Fruit fly (Drosophila melanogaster) whole organism, pupa: ENCODE data around the gene CYLD.

Source experiments
- CG10348 ChIP-seq: fragments of 200-800 bp; sonication (Bioruptor generic); IDR thresholded peaks from 2 replicates; pipeline ENCODE4 v1.3.6; 2022; ENCODE audit warnings: missing biosample characterization, missing genetic modification characterization
- CG12605 ChIP-seq: fragments of 200-800 bp; sonication (Bioruptor generic); IDR thresholded peaks from 2 replicates; pipeline ENCODE4 v1.3.6; 2022; ENCODE audit warnings: missing biosample characterization, missing genetic modification characterization
- CG13204 ChIP-seq: fragments of 200-800 bp; sonication (Bioruptor generic); optimal IDR thresholded peaks from 2 replicates; lab custom pipeline; 2018; ENCODE audit warnings: missing biosample characterization, mild to moderate bottlenecking, missing genetic modification characterization, moderate library complexity
- CG14655 ChIP-seq: fragments of 200-800 bp; sonication (Bioruptor generic); optimal IDR thresholded peaks from 3 replicates; lab custom pipeline; 2017; ENCODE audit warnings: mild to moderate bottlenecking, missing biosample characterization, missing genetic modification reagents, missing genetic modification characterization
- CG15710 ChIP-seq: fragments of 200-800 bp; sonication (Bioruptor generic); optimal IDR thresholded peaks from 2 replicates; lab custom pipeline; 2018; ENCODE audit warnings: missing biosample characterization, mild to moderate bottlenecking, missing genetic modification characterization, moderate library complexity
- CG17806 ChIP-seq: fragments of 200-800 bp; sonication (Bioruptor generic); optimal IDR thresholded peaks from 2 replicates; lab custom pipeline; 2018; ENCODE audit warnings: missing biosample characterization, mild to moderate bottlenecking, missing genetic modification characterization, moderate library complexity
- CG32121 ChIP-seq: fragments of 200-800 bp; sonication (Bioruptor generic); IDR thresholded peaks from 2 replicates; pipeline ENCODE4 v1.3.6; 2022; ENCODE audit warnings: missing biosample characterization, missing genetic modification characterization
- CG34367 ChIP-seq: fragments of 200-800 bp; sonication (Bioruptor generic); optimal IDR thresholded peaks from 2 replicates; lab custom pipeline; 2018; ENCODE audit warnings: missing biosample characterization, mild to moderate bottlenecking, missing genetic modification characterization
- CG4496 ChIP-seq: fragments of 200-800 bp; sonication (Bioruptor generic); IDR thresholded peaks from 3 replicates; pipeline ENCODE4 v1.3.6; 2022; ENCODE audit warnings: missing biosample characterization, missing genetic modification characterization
- CG8159 ChIP-seq: fragments of 200-800 bp; sonication (Bioruptor generic); optimal IDR thresholded peaks from 3 replicates; lab custom pipeline; 2018; ENCODE audit warnings: missing biosample characterization, mild to moderate bottlenecking, missing genetic modification characterization, moderate library complexity
- CG8301 ChIP-seq: fragments of 200-800 bp; sonication (Bioruptor generic); optimal IDR thresholded peaks from 2 replicates; lab custom pipeline; 2018; ENCODE audit warnings: missing biosample characterization, mild to moderate bottlenecking, missing genetic modification characterization
- CG9948 ChIP-seq: fragments of 200-800 bp; sonication (Bioruptor generic); optimal IDR thresholded peaks from 2 replicates; lab custom pipeline; 2018; ENCODE audit warnings: missing biosample characterization, mild to moderate bottlenecking, missing genetic modification characterization, moderate library complexity
- D1 ChIP-seq: fragments of 200-800 bp; sonication (Bioruptor generic); optimal IDR thresholded peaks from 2 replicates; lab custom pipeline; 2018; ENCODE audit warnings: missing biosample characterization, mild to moderate bottlenecking, missing genetic modification characterization, moderate library complexity
- EcR ChIP-seq: fragments of 200-800 bp; sonication (Bioruptor generic); optimal IDR thresholded peaks from 3 replicates; lab custom pipeline; 2019; ENCODE audit warnings: missing biosample characterization, missing genetic modification characterization, mild to moderate bottlenecking, moderate library complexity, missing genetic modification reagents
- Ets98B ChIP-seq: fragments of 200-800 bp; sonication (Bioruptor generic); IDR thresholded peaks from 2 replicates; pipeline ENCODE4 v1.3.6; 2022; ENCODE audit warnings: missing biosample characterization, missing genetic modification characterization
- Pif1A ChIP-seq: fragments of 200-800 bp; sonication (Bioruptor generic); optimal IDR thresholded peaks from 3 replicates; lab custom pipeline; 2016; ENCODE audit warnings: missing biosample characterization, missing genetic modification characterization
- Pif1B ChIP-seq: fragments of 200-800 bp; sonication (Bioruptor generic); optimal IDR thresholded peaks from 3 replicates; lab custom pipeline; 2016; ENCODE audit warnings: missing biosample characterization, missing genetic modification characterization
- Snoo ChIP-seq: fragments of 200-800 bp; sonication (Bioruptor generic); optimal IDR thresholded peaks from 3 replicates; lab custom pipeline; 2017; ENCODE audit warnings: missing biosample characterization, mild to moderate bottlenecking, missing genetic modification characterization, inconsistent platforms
- fd96Ca ChIP-seq: fragments of 200-800 bp; sonication (Bioruptor generic); IDR thresholded peaks from 3 replicates; pipeline ENCODE4 v1.3.6; 2022; ENCODE audit warnings: missing biosample characterization, missing genetic modification characterization
- gl ChIP-seq: fragments of 200-800 bp; sonication (Bioruptor generic); optimal IDR thresholded peaks from 2 replicates; lab custom pipeline; 2018; ENCODE audit warnings: missing biosample characterization, mild to moderate bottlenecking, missing genetic modification characterization
- rn ChIP-seq: fragments of 200-800 bp; sonication (Bioruptor generic); IDR thresholded peaks from 2 replicates; pipeline ENCODE4 v1.3.6; 2022; ENCODE audit warnings: missing biosample characterization, missing genetic modification characterization

CYLD gene

DNA sequence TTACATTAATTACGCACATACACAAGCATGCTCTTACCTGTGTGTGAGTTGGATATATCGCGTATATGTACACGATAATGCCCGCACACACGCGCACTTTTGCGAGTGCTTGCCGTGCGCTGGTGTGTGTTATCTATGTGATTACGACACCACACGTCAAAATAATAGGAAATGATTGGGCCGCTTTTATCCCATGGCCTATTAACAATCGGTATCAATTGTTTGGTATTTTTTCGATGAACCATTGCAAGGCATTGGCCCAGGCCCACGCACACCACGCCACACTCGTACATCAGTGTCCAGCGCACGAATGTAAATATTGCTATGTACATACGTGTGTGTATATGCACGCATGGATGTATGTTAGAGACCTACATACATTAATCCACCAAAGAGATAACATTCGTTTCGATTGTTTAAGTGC lies 35.2 kb upstream of the CYLD start:
- no peak for TF ChIP-seq CG14655
- TF ChIP-seq CG34367 (tag; lab: Kevin White, UChicago): peak; percentile 48
- peak; percentile 28 for TF ChIP-seq gl
- peak; percentile 28 for TF ChIP-seq CG17806 (tag; lab: Kevin White, UChicago)
- peak; percentile 84 for TF ChIP-seq EcR
- TF ChIP-seq Pif1A (GFP tag; lab: Kevin White, UChicago): no peak
- TF ChIP-seq fd96Ca: no peak
- peak; percentile 14 for TF ChIP-seq CG15710 (tag; lab: Kevin White, UChicago)
- peak; percentile 30 for TF ChIP-seq Snoo
- no peak for TF ChIP-seq D1
- TF ChIP-seq CG13204: no peak
- no peak for TF ChIP-seq rn
- peak; percentile 5 for TF ChIP-seq CG9948 (tag; lab: Kevin White, UChicago)
- no peak for TF ChIP-seq CG8159 (tag; lab: Kevin White, UChicago)
- no peak for TF ChIP-seq CG4496
- TF ChIP-seq CG12605 (GFP tag; lab: Robert Waterston, UW): no peak
- TF ChIP-seq CG32121 (GFP tag; lab: Robert Waterston, UW): peak; percentile 51; the same call in 1 of the 2 replicates
- peak; percentile 64; the same call in 1 of the 2 replicates for TF ChIP-seq Ets98B (GFP tag; lab: Robert Waterston, UW)
- TF ChIP-seq CG8301: peak; percentile 21
- TF ChIP-seq CG10348 (GFP tag; lab: Robert Waterston, UW): no peak
- TF ChIP-seq Pif1B: peak; percentile 63

DNA sequence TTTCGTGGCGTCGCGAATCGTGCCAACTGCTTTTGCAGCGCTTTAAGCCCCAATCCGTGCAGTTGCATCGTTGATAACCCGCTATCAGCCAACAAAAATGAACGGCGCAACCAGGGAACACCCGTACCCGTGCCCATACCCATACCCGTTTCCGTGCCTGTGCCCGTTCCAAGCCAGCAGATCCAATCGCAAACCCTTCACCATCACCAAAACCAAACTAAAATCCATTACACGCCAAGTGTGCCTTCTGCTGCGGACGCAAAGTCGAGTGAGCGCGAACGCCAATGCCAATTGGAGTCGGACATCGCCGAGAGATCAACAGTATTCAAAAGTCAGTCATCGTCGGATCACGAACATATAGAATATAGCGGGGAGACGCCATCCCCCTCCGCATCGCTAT lies 34.6 kb upstream of the CYLD start:
- TF ChIP-seq fd96Ca: no peak
- TF ChIP-seq CG12605 (GFP tag; lab: Robert Waterston, UW): no peak
- no peak for TF ChIP-seq CG10348 (GFP tag; lab: Robert Waterston, UW)
- no peak for TF ChIP-seq CG8301
- TF ChIP-seq Pif1A (GFP tag; lab: Kevin White, UChicago): no peak
- no peak for TF ChIP-seq Pif1B
- no peak for TF ChIP-seq rn
- TF ChIP-seq CG9948 (tag; lab: Kevin White, UChicago): no peak
- no peak for TF ChIP-seq Snoo
- TF ChIP-seq CG8159 (tag; lab: Kevin White, UChicago): no peak

DNA sequence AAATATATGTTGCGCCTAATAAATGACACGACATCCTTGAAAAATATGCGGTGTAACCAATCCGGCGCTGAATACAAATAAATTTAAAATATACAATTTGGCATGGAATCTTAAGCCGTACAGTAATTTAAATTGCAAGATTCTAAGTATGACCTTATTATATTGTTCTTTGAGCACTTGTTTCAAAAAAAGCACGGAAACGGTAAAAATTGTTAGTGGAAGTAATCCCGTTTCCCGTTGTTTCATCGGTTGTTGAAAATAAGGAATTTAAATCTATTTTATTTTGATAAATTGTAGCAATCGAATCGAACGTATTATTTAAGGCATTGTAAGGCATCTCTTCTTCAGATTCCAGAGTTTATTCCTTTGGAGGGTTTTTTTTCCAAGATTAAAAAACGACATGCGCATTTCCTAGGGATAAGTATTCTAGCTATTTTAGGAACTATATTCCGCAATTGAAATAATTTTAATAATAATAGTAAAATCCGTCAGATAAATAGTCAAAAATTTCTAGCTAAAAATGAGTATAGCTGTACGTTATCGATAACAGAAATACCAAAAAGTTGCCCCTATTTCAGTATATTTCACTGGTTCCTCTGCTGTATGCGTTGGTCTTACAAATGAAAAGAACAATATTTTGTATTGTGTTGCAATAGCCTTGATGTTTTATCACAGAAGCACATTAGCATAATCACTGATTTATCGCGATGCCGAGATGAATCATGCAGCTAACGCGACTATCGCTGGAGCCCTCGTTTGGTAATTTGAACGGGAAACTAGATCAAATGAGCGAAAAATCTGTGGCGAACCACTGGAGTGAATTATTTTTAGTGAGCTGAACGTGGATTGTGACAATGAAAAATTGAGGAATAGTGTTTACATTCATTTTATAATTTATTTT lies 33.7 kb upstream of the CYLD start, which contains the start of gene GATAd:
GATAd (plus strand) TSS at position 644 of the 901 bp plus-strand sequence.
- no peak for TF ChIP-seq Ets98B (GFP tag; lab: Robert Waterston, UW)
- no peak for TF ChIP-seq EcR
- no peak for TF ChIP-seq CG4496
- TF ChIP-seq Pif1A (GFP tag; lab: Kevin White, UChicago): no peak
- no peak for TF ChIP-seq CG14655
- TF ChIP-seq CG8159 (tag; lab: Kevin White, UChicago): no peak
- no peak for TF ChIP-seq D1
- no peak for TF ChIP-seq CG8301
- TF ChIP-seq Pif1B: no peak

DNA sequence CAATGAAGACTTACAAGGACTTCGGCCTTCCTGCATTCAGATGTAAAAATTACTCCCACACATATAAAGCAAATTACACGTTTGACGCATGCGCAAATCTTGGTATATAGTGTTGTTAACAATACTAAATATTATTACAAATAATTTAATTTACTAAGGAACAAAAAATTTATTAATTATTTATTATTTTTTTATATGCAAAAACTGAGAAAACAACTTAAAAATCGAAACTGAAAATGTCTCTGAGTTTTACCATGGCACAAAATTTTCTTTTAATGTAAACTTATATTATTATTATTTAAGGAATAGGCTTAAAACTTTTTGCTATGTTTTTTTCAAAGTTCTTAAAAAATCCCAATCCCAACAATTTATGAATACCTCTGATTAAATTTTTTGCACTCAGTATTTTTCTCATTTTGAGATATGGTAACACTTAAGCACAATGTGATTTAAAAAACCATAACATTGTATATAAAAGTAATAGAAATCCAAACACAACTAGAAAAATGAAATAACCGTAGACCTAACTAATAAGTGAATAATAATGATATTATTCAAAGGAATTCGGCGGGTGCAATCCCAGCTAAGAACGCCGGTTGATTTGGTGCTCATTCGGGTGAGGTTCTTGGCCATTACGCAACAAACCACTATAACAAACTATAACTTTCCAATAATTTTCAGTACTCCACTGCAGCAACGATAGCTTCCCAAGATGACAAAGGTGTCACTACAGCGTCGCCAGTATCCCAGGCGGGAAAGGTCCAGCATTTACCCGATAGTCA lies 31.6 kb upstream of the CYLD start, which contains the start of the genes Schip1 and Cox10:
Schip1 (minus strand) TSS at position 51 of the 782 bp plus-strand sequence.
Cox10 (plus strand) TSS at position 406 of the 782 bp plus-strand sequence.
- TF ChIP-seq Pif1A (GFP tag; lab: Kevin White, UChicago): no peak
- no peak for TF ChIP-seq CG14655
- no peak for TF ChIP-seq Ets98B (GFP tag; lab: Robert Waterston, UW)
- no peak for TF ChIP-seq Pif1B
- TF ChIP-seq CG8301: no peak
- TF ChIP-seq Snoo: no peak
- TF ChIP-seq CG15710 (tag; lab: Kevin White, UChicago): no peak
- TF ChIP-seq rn: no peak
- TF ChIP-seq CG17806 (tag; lab: Kevin White, UChicago): no peak
- no peak for TF ChIP-seq CG13204
- no peak for TF ChIP-seq CG12605 (GFP tag; lab: Robert Waterston, UW)
- TF ChIP-seq EcR: no peak
- TF ChIP-seq CG9948 (tag; lab: Kevin White, UChicago): no peak
- TF ChIP-seq CG10348 (GFP tag; lab: Robert Waterston, UW): no peak
- no peak for TF ChIP-seq gl
- TF ChIP-seq CG32121 (GFP tag; lab: Robert Waterston, UW): no peak
- no peak for TF ChIP-seq D1
- no peak for TF ChIP-seq CG4496

DNA sequence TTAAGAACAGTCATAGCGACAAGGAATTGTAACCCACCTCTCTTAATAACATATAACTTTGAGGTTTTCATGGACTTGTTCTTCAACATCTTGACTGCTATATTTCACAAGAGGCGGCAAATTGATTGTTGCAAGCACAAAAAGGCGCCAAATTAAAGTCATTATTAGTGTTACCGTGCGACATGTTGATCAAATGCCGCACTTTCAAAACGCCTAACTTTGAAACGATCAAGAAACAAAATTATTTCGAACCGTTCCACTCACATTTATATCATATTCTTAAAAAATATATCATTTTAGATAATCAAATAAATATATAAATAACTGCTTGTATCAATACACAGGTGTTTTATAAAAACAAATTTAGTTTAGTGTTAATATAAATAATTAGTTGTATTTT lies 28.1 kb upstream of the CYLD start, which contains the start of gene RnrL:
RnrL (minus strand) TSS at position 154 of the 400 bp plus-strand sequence.
- TF ChIP-seq CG15710 (tag; lab: Kevin White, UChicago) (no peak), EcR (no peak), Pif1B (no peak), CG32121 (GFP tag; lab: Robert Waterston, UW) (no peak), rn (no peak)
